Worm (Caenorhabditis elegans) whole organism, young adult: ENCODE measurements around the gene rps-3.

Experiments
- C06A6.2 ChIP-seq: fragments of 200-800 bp; sonication (Bioruptor generic); conservative IDR thresholded peaks from 2 replicates; pipeline ENCODE4 v1.3.6; 2022; ENCODE audit warnings: missing genetic modification characterization, missing compliant biosample characterization
- D2030.7 ChIP-seq: fragments of 200-800 bp; sonication (Bioruptor generic); IDR thresholded peaks from 2 replicates; pipeline ENCODE4 v1.3.6; 2022; ENCODE audit warnings: missing genetic modification reagents, missing genetic modification characterization, missing compliant biosample characterization
- F37B4.10 ChIP-seq: fragments of 200-800 bp; sonication (Bioruptor generic); IDR thresholded peaks from 2 replicates; pipeline ENCODE4 v1.3.6; 2022; ENCODE audit warnings: missing genetic modification characterization, missing compliant biosample characterization
- F55B11.4 ChIP-seq: sonication (generic microtip); optimal IDR thresholded peaks from 2 replicates; lab custom pipeline; 2016; ENCODE audit warnings: missing compliant biosample characterization, missing genetic modification characterization, borderline replicate concordance; ENCODE audit not compliant: insufficient read depth
- T07F8.4 ChIP-seq: sonication (generic microtip); optimal IDR thresholded peaks from 2 replicates; lab custom pipeline; 2016; ENCODE audit warnings: mild to moderate bottlenecking, missing genetic modification characterization, moderate library complexity, missing compliant biosample characterization
- T26A5.8 ChIP-seq: sonication (generic microtip); optimal IDR thresholded peaks from 2 replicates; lab custom pipeline; 2016; ENCODE audit warnings: missing genetic modification characterization, missing compliant biosample characterization
- aptf-2 ChIP-seq: fragments of 200-800 bp; sonication (Bioruptor generic); conservative IDR thresholded peaks from 2 replicates; pipeline ENCODE4 v1.3.6; 2022; ENCODE audit warnings: missing genetic modification reagents, missing genetic modification characterization, missing compliant biosample characterization
- attf-5 ChIP-seq: fragments of 200-800 bp; sonication (Bioruptor generic); optimal IDR thresholded peaks from 2 replicates; lab custom pipeline; 2018; ENCODE audit warnings: mild to moderate bottlenecking, missing genetic modification characterization, missing compliant biosample characterization
- bed-2 ChIP-seq: fragments of 200-800 bp; sonication (Bioruptor generic); IDR thresholded peaks from 2 replicates; pipeline ENCODE4 v1.3.6; 2022; ENCODE audit warnings: missing genetic modification reagents, missing genetic modification characterization, missing compliant biosample characterization
- cebp-1 ChIP-seq, 2 experiments: fragments of 200-800 bp in 1 of 2; sonication (Bioruptor generic) in 1 of 2; sonication (generic microtip) in 1 of 2; IDR thresholded peaks in 1 of 2; optimal IDR thresholded peaks in 1 of 2; 2 replicates each; pipeline versions ENCODE4 v1.3.6 to Lab custom; 2017 to 2022; ENCODE audit warnings: missing compliant biosample characterization in 2 of 2, missing genetic modification characterization in 2 of 2, mild to moderate bottlenecking in 1 of 2, missing genetic modification reagents in 1 of 2, moderate library complexity in 1 of 2
- cebp-2 ChIP-seq: fragments of 200-800 bp; sonication (Bioruptor generic); IDR thresholded peaks from 2 replicates; pipeline ENCODE4 v1.3.6; 2022; ENCODE audit warnings: missing genetic modification characterization, missing compliant biosample characterization
- ceh-40 ChIP-seq: fragments of 200-800 bp; sonication (Bioruptor generic); IDR thresholded peaks from 2 replicates; pipeline ENCODE4 v1.3.6; 2022; ENCODE audit warnings: missing genetic modification characterization, missing compliant biosample characterization
- ceh-58 ChIP-seq: fragments of 200-800 bp; sonication (Bioruptor generic); IDR thresholded peaks from 2 replicates; pipeline ENCODE4 v1.3.6; 2022; ENCODE audit warnings: missing genetic modification characterization, missing compliant biosample characterization
- ceh-79 ChIP-seq: sonication (generic microtip); optimal IDR thresholded peaks from 2 replicates; lab custom pipeline; 2017; ENCODE audit warnings: mild to moderate bottlenecking, missing genetic modification characterization, missing compliant biosample characterization
- dox-1 ChIP-seq: fragments of 200-800 bp; sonication (Bioruptor generic); IDR thresholded peaks from 2 replicates; pipeline ENCODE4 v1.3.6; 2022; ENCODE audit warnings: missing genetic modification reagents, missing genetic modification characterization, missing compliant biosample characterization
- dpff-1 ChIP-seq: sonication (generic microtip); optimal IDR thresholded peaks from 2 replicates; lab custom pipeline; 2017; ENCODE audit warnings: mild to moderate bottlenecking, missing genetic modification characterization, missing compliant biosample characterization
- fkh-3 ChIP-seq: sonication (generic microtip); optimal IDR thresholded peaks from 2 replicates; lab custom pipeline; 2016; ENCODE audit warnings: mild to moderate bottlenecking, missing genetic modification characterization, missing compliant biosample characterization
- him-1 ChIP-seq: sonication (generic microtip); optimal IDR thresholded peaks from 2 replicates; lab custom pipeline; 2016; ENCODE audit warnings: missing genotype, missing genetic modification reagents, missing genetic modification characterization, missing compliant biosample characterization
- hlh-26 ChIP-seq: fragments of 200-800 bp; sonication (Bioruptor generic); conservative IDR thresholded peaks from 2 replicates; pipeline ENCODE4 v1.3.6; 2022; ENCODE audit warnings: missing genetic modification reagents, missing genetic modification characterization, missing compliant biosample characterization
- hrde-1 ChIP-seq: sonication (generic microtip); optimal IDR thresholded peaks from 2 replicates; lab custom pipeline; 2016; ENCODE audit warnings: missing genetic modification characterization, mild to moderate bottlenecking, missing compliant biosample characterization, moderate library complexity, missing genotype, missing genetic modification reagents, borderline replicate concordance
- hsf-1 ChIP-seq: fragments of 200-800 bp; sonication (Bioruptor generic); IDR thresholded peaks from 2 replicates; pipeline ENCODE4 v1.3.6; 2022; ENCODE audit warnings: missing genetic modification reagents, missing genetic modification characterization, missing compliant biosample characterization
- let-526 ChIP-seq: fragments of 200-800 bp; sonication (Bioruptor generic); IDR thresholded peaks from 2 replicates; pipeline ENCODE4 v1.3.6; 2022; ENCODE audit warnings: missing genetic modification reagents, missing genetic modification characterization, missing compliant biosample characterization
- lin-26 ChIP-seq: fragments of 200-800 bp; sonication (Bioruptor generic); IDR thresholded peaks from 2 replicates; pipeline ENCODE4 v1.3.6; 2022; ENCODE audit warnings: missing genetic modification reagents, missing genetic modification characterization, missing compliant biosample characterization
- madf-10 ChIP-seq: sonication (generic microtip); optimal IDR thresholded peaks from 2 replicates; lab custom pipeline; 2016; ENCODE audit warnings: mild to moderate bottlenecking, missing genetic modification characterization, missing compliant biosample characterization
- madf-3 ChIP-seq: fragments of 200-800 bp; sonication (Bioruptor generic); IDR thresholded peaks from 2 replicates; pipeline ENCODE4 v1.3.6; 2022; ENCODE audit warnings: missing genetic modification reagents, missing genetic modification characterization, missing compliant biosample characterization
- madf-8 ChIP-seq: fragments of 200-800 bp; sonication (Bioruptor generic); conservative IDR thresholded peaks from 2 replicates; pipeline ENCODE4 v1.3.6; 2022; ENCODE audit warnings: missing genetic modification reagents, missing genetic modification characterization, missing compliant biosample characterization
- mcd-1 ChIP-seq: fragments of 200-800 bp; sonication (Bioruptor generic); IDR thresholded peaks from 2 replicates; pipeline ENCODE4 v1.3.6; 2022; ENCODE audit warnings: missing genetic modification reagents, missing genetic modification characterization, missing compliant biosample characterization
- nfya-1 ChIP-seq: sonication (generic microtip); optimal IDR thresholded peaks from 2 replicates; lab custom pipeline; 2017; ENCODE audit warnings: antibody characterized with exemption, missing compliant biosample characterization, missing genetic modification characterization, borderline replicate concordance; ENCODE audit not compliant: insufficient read depth
- nfya-2 ChIP-seq: fragments of 200-800 bp; sonication (Bioruptor generic); IDR thresholded peaks from 2 replicates; pipeline ENCODE4 v1.3.6; 2022; ENCODE audit warnings: missing genetic modification reagents, missing genetic modification characterization, missing compliant biosample characterization
- nfyb-1 ChIP-seq: fragments of 200-800 bp; sonication (Bioruptor generic); IDR thresholded peaks from 2 replicates; pipeline ENCODE4 v1.3.6; 2022; ENCODE audit warnings: missing genetic modification reagents, missing genetic modification characterization, missing compliant biosample characterization
- pha-4 ChIP-seq: fragments of 150-350 bp; sonication (generic microtip); optimal IDR thresholded peaks from 2 replicates; lab custom pipeline; 2014; ENCODE audit warnings: missing biosample characterization, missing genetic modification reagents, missing genetic modification characterization
- rcor-1 ChIP-seq: fragments of 200-800 bp; sonication (Bioruptor generic); IDR thresholded peaks from 2 replicates; pipeline ENCODE4 v1.3.6; 2022; ENCODE audit warnings: missing genetic modification reagents, missing genetic modification characterization, missing compliant biosample characterization
- rec-8 ChIP-seq, 2 experiments: sonication (generic microtip); optimal IDR thresholded peaks; 2 replicates each; lab custom pipeline; 2016; ENCODE audit warnings: mild to moderate bottlenecking in 2 of 2, missing genetic modification characterization in 2 of 2, missing genetic modification reagents in 2 of 2, missing genotype in 2 of 2, missing biosample characterization in 1 of 2, missing compliant biosample characterization in 1 of 2, moderate library complexity in 1 of 2
- sea-2 ChIP-seq: fragments of 200-800 bp; sonication (Bioruptor generic); IDR thresholded peaks from 2 replicates; pipeline ENCODE4 v1.3.6; 2022; ENCODE audit warnings: missing genetic modification characterization, missing compliant biosample characterization
- snpc-1.1 ChIP-seq: sonication (generic microtip); optimal IDR thresholded peaks from 2 replicates; lab custom pipeline; 2017; ENCODE audit warnings: missing genetic modification characterization, mild to moderate bottlenecking, missing compliant biosample characterization, antibody characterized with exemption, moderate library complexity, missing genotype, missing genetic modification reagents; ENCODE audit not compliant: insufficient read depth
- snpc-1.3 ChIP-seq: sonication (generic microtip); optimal IDR thresholded peaks from 2 replicates; lab custom pipeline; 2017; ENCODE audit warnings: missing genetic modification characterization, mild to moderate bottlenecking, missing compliant biosample characterization, antibody characterized with exemption, moderate library complexity, missing genotype, missing genetic modification reagents; ENCODE audit not compliant: insufficient read depth
- snpc-3.4 ChIP-seq: sonication (generic microtip); optimal IDR thresholded peaks from 2 replicates; lab custom pipeline; 2017; ENCODE audit warnings: missing genetic modification characterization, mild to moderate bottlenecking, missing compliant biosample characterization, antibody characterized with exemption, moderate library complexity, missing genotype, missing genetic modification reagents
- sptf-2 ChIP-seq: fragments of 200-800 bp; sonication (Bioruptor generic); optimal IDR thresholded peaks from 2 replicates; lab custom pipeline; 2018; ENCODE audit warnings: mild to moderate bottlenecking, missing genetic modification characterization, missing compliant biosample characterization
- tlf-1 ChIP-seq: fragments of 200-800 bp; sonication (Bioruptor generic); optimal IDR thresholded peaks from 2 replicates; lab custom pipeline; 2018; ENCODE audit warnings: mild to moderate bottlenecking, missing genetic modification characterization, missing compliant biosample characterization
- unc-130 ChIP-seq: sonication (generic microtip); optimal IDR thresholded peaks from 2 replicates; lab custom pipeline; 2016; ENCODE audit warnings: missing genetic modification reagents, missing genetic modification characterization, missing compliant biosample characterization
- zfh-2 ChIP-seq: fragments of 200-800 bp; sonication (Bioruptor generic); conservative IDR thresholded peaks from 2 replicates; pipeline ENCODE4 v1.3.6; 2022; ENCODE audit warnings: missing genetic modification reagents, missing genetic modification characterization, missing compliant biosample characterization
- ztf-18 ChIP-seq: sonication (generic microtip); optimal IDR thresholded peaks from 2 replicates; lab custom pipeline; 2016; ENCODE audit warnings: missing genotype, mild to moderate bottlenecking, missing genetic modification characterization, missing compliant biosample characterization
- ztf-26 ChIP-seq: sonication (generic microtip); optimal IDR thresholded peaks from 2 replicates; lab custom pipeline; 2017; ENCODE audit warnings: missing genetic modification characterization, missing compliant biosample characterization
- ztf-28 ChIP-seq: fragments of 200-800 bp; sonication (Bioruptor generic); IDR thresholded peaks from 2 replicates; pipeline ENCODE4 v1.3.6; 2022; ENCODE audit warnings: missing genetic modification reagents, missing genetic modification characterization, missing compliant biosample characterization
- ztf-3 ChIP-seq: fragments of 200-800 bp; sonication (Bioruptor generic); optimal IDR thresholded peaks from 2 replicates; lab custom pipeline; 2018; ENCODE audit warnings: mild to moderate bottlenecking, missing genetic modification characterization, missing compliant biosample characterization

rps-3 gene

ce11 chrIII:6158642-6159475 lies 47.7 kb upstream of the rps-3 start, which contains the start of gene nfm-1 (continued):
- no peak for TF ChIP-seq let-526 (GFP tag; lab: Robert Waterston, UW)
- peak; percentile 54 for TF ChIP-seq unc-130 (GFP tag; lab: Kevin White, UChicago)
- peak; percentile 88 for TF ChIP-seq lin-26 (GFP tag; lab: Robert Waterston, UW)
- no peak for TF ChIP-seq snpc-1.3 (tag; lab: Kevin White, UChicago)
- TF ChIP-seq cebp-1 (GFP tag; IDR thresholded peaks at IDR 0.05; lab: Robert Waterston, UW) = peak; percentile 55
- peak; percentile 74 for TF ChIP-seq cebp-1 (tag; optimal IDR thresholded peaks at IDR 0.05; lab: Kevin White, UChicago)
- TF ChIP-seq sea-2 (GFP tag; lab: Robert Waterston, UW) = no peak
- TF ChIP-seq madf-8 (GFP tag; lab: Robert Waterston, UW) = peak; percentile 41; the same call in 1 of the 2 replicates
- TF ChIP-seq ztf-26 (tag; lab: Kevin White, UChicago) = peak; percentile 69
- peak; percentile 76 for TF ChIP-seq rcor-1 (GFP tag; lab: Robert Waterston, UW)
- TF ChIP-seq F37B4.10 (GFP tag; lab: Robert Waterston, UW) = no peak
- peak; percentile 57 for TF ChIP-seq T07F8.4 (tag; lab: Kevin White, UChicago)
- TF ChIP-seq tlf-1 (GFP tag; lab: Kevin White, UChicago) = peak; percentile 8
- TF ChIP-seq dox-1 (GFP tag; lab: Robert Waterston, UW) = peak; percentile 71
- TF ChIP-seq zfh-2 (GFP tag; lab: Robert Waterston, UW) = no peak
- TF ChIP-seq bed-2 = no peak
- TF ChIP-seq fkh-3 (tag; lab: Kevin White, UChicago) = peak; percentile 65
- 0 out of 2 replicates have a peak, but pooled peaks have one; percentile 66 for TF ChIP-seq cebp-2 (GFP tag; lab: Robert Waterston, UW)
- peak; percentile 76 for TF ChIP-seq T26A5.8
- TF ChIP-seq aptf-2 = no peak
- 0 out of 2 replicates have a peak, but pooled peaks have one; percentile 66 for TF ChIP-seq madf-3
- peak; percentile 28 for TF ChIP-seq pha-4 (tag; lab: Kevin White, UChicago)
- peak; percentile 41 for TF ChIP-seq hrde-1 (tag; lab: Kevin White, UChicago)
- peak; percentile 87 for TF ChIP-seq D2030.7
- TF ChIP-seq nfyb-1 (GFP tag; lab: Robert Waterston, UW) = peak; percentile 80
- peak; percentile 56 for TF ChIP-seq attf-5 (GFP tag; lab: Kevin White, UChicago)
- TF ChIP-seq ceh-40 = 0 out of 2 replicates have a peak, but pooled peaks have one; percentile 56
- no peak for TF ChIP-seq ceh-58 (GFP tag; lab: Robert Waterston, UW)
- no peak for TF ChIP-seq F55B11.4 (tag; lab: Kevin White, UChicago)
- TF ChIP-seq ztf-28 (GFP tag; lab: Robert Waterston, UW) = 0 out of 2 replicates have a peak, but pooled peaks have one; percentile 49
- TF ChIP-seq madf-10 (tag; lab: Kevin White, UChicago) = peak; percentile 81
- no peak for TF ChIP-seq ceh-79 (tag; lab: Kevin White, UChicago)
- peak; percentile 66; the same call in 1 of the 2 replicates for TF ChIP-seq C06A6.2 (GFP tag; lab: Robert Waterston, UW)
- TF ChIP-seq ztf-18 (tag; lab: Kevin White, UChicago) = peak; percentile 72
- peak; percentile 62 for TF ChIP-seq mcd-1 (GFP tag; lab: Robert Waterston, UW)
- peak; percentile 45 to 54 for TF ChIP-seq rec-8 (tag; optimal IDR thresholded peaks at IDR 0.05; lab: Kevin White, UChicago)
- TF ChIP-seq him-1 (tag; lab: Kevin White, UChicago) = peak; percentile 95
- TF ChIP-seq snpc-1.1 (tag; lab: Kevin White, UChicago) = peak; percentile 57
- no peak for TF ChIP-seq nfya-1
- no peak for TF ChIP-seq ztf-3 (GFP tag; lab: Kevin White, UChicago)
- TF ChIP-seq hsf-1 = no peak; the same call in 1 of the 2 replicates
- no peak for TF ChIP-seq nfya-2 (GFP tag; lab: Robert Waterston, UW)
- TF ChIP-seq snpc-3.4 (tag; lab: Kevin White, UChicago) = peak; percentile 57
- no peak for TF ChIP-seq hlh-26 (GFP tag; lab: Robert Waterston, UW)
- TF ChIP-seq dpff-1 (tag; lab: Kevin White, UChicago) = peak; percentile 42
- TF ChIP-seq sptf-2 (GFP tag; lab: Kevin White, UChicago) = no peak
